Worm (Caenorhabditis elegans) whole organism, mixed stage, embryonic: ENCODE data around the gene H41C03.1.

Source experiments
- mep-1 ChIP-seq: fragments of 150-350 bp; optimal IDR thresholded peaks from 2 replicates; lab custom pipeline; 2017; ENCODE audit warnings: missing biosample characterization, missing genetic modification reagents, missing genetic modification characterization, inconsistent platforms
- unc-62 ChIP-seq: fragments of 150-350 bp; optimal IDR thresholded peaks from 2 replicates; lab custom pipeline; 2014; ENCODE audit warnings: missing biosample characterization, missing genetic modification reagents, missing genetic modification characterization

- TF ChIP-seq mep-1 (tag; lab: Kevin White, UChicago) (no peak), unc-62 (GFP tag; lab: Kevin White, UChicago) (no peak)
Observed at ce11 chrII:5846181-5846580, 8.0 kb upstream of the H41C03.1 start.
